Worm (Caenorhabditis elegans): Measurements from ENCODE around the gene rer-1.

DNA sequence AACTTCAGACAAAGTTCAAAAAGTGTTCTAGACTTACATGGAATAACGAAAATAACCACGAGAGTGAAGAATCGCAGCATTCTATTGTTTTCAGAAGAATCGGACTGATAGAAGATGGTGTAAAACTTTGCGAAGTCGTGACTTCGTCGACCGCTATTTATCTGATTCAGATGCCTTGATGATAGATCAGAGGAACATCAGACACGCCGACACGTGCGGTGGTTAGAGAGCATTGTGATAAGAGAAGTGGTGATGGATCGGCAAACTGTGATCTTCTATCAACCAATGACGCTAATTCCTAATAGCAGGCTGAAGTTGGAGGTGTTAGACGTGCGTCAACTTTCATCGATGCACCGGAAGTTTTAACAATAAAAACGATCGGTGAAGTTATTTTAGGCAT lies 7.1 kb downstream of the rer-1 start:
- TF ChIP-seq flt-1 (GFP tag; IDR thresholded peaks at IDR 0.05) (no peak), ama-1 (optimal IDR thresholded peaks at IDR 0.05) (no peak), tbx-37 (GFP tag; conservative IDR thresholded peaks at IDR 0.05) (no peak)

Data from whole organism, early embryonic.